Worm (Caenorhabditis elegans): ENCODE measurements around the gene smex-1.

Gene smex-1

ce11 chrV:8295866-8296265 lies at the start of gene smex-1:
Gene smex-1 (minus strand): TSS chrV:8295966.
- TF ChIP-seq F55B11.4 (tag; optimal IDR thresholded peaks at IDR 0.05; ENCODE audit: borderline replicate concordance, insufficient read depth) = no peak
- no peak for TF ChIP-seq F52B5.7 (tag; optimal IDR thresholded peaks at IDR 0.05)
- no peak for TF ChIP-seq ekl-4 (GFP tag; IDR thresholded peaks at IDR 0.05)
- no peak for TF ChIP-seq Y56A3A.18 (GFP tag; IDR thresholded peaks at IDR 0.05)

- TF ChIP-seq T07F8.4 (tag; optimal IDR thresholded peaks at IDR 0.05) = no peak
- no peak for TF ChIP-seq nhr-90 (tag; optimal IDR thresholded peaks at IDR 0.05)
- TF ChIP-seq ztf-26 (tag; optimal IDR thresholded peaks at IDR 0.05) = no peak
- TF ChIP-seq aptf-2 (GFP tag; conservative IDR thresholded peaks at IDR 0.05) = no peak
These were observed 49.7 kb upstream of the smex-1 start, which contains the start of gene C08D8.1 for ce11 chrV:8345436-8345835. Gene C08D8.1 (plus strand): TSS chrV:8345759.

- TF ChIP-seq hrde-1 (tag; optimal IDR thresholded peaks at IDR 0.05; ENCODE audit: borderline replicate concordance) (no peak), Y53G8AR.9 (GFP tag; conservative IDR thresholded peaks at IDR 0.05) (no peak), lin-54 (GFP tag; optimal IDR thresholded peaks at IDR 0.05) (no peak), ekl-4 (GFP tag; IDR thresholded peaks at IDR 0.05) (no peak), cebp-2 (GFP tag; IDR thresholded peaks at IDR 0.05) (no peak), pha-4 (tag; optimal IDR thresholded peaks at IDR 0.05) (no peak), F39B2.1 (GFP tag; IDR thresholded peaks at IDR 0.05) (no peak), tlf-1 (GFP tag; optimal IDR thresholded peaks at IDR 0.05) (no peak), let-607 (tag; optimal IDR thresholded peaks at IDR 0.05) (no peak), let-526 (GFP tag; IDR thresholded peaks at IDR 0.05) (no peak), ceh-100 (GFP tag; IDR thresholded peaks at IDR 0.05) (no peak), lir-1 (GFP tag; conservative IDR thresholded peaks at IDR 0.05) (no peak), pbrm-1 (GFP tag; IDR thresholded peaks at IDR 0.05) (no peak), nhr-80 (tag; optimal IDR thresholded peaks at IDR 0.05) (no peak), ceh-40 (GFP tag; IDR thresholded peaks at IDR 0.05) (no peak), snpc-1.1 (tag; optimal IDR thresholded peaks at IDR 0.05; ENCODE audit: insufficient read depth) (no peak), attf-6 (GFP tag; IDR thresholded peaks at IDR 0.05) (no peak), nhr-120 (GFP tag; IDR thresholded peaks at IDR 0.05) (no peak), nfya-1 (tag; optimal IDR thresholded peaks at IDR 0.05; ENCODE audit: borderline replicate concordance, insufficient read depth) (no peak)
These were observed 46.6 kb upstream of the smex-1 start for ce11 chrV:8342416-8342815.

ce11 chrV:8340924-8341323 lies 45.2 kb upstream of the smex-1 start, which contains the start of gene C08D8.7:
Gene C08D8.7 (plus strand): TSS chrV:8341224.
- TF ChIP-seq aptf-2 (GFP tag; conservative IDR thresholded peaks at IDR 0.05) = 0 out of 2 replicates have a peak, but pooled peaks have one; percentile 48

ce11 chrV:8335620-8336019 lies 39.9 kb upstream of the smex-1 start:
- no peak for TF ChIP-seq nhr-27 (tag; optimal IDR thresholded peaks at IDR 0.05)
- peak; percentile 51; the same call in 1 of the 2 replicates for TF ChIP-seq cebp-1 (GFP tag; IDR thresholded peaks at IDR 0.05)
- peak; percentile 78 for TF ChIP-seq cebp-1 (tag; optimal IDR thresholded peaks at IDR 0.05)

ce11 chrV:8334360-8334759 lies 38.6 kb upstream of the smex-1 start, which contains the start of gene tmd-2:
Gene tmd-2 (plus strand): TSS chrV:8334660.
- no peak for TF ChIP-seq lin-26 (GFP tag; IDR thresholded peaks at IDR 0.05)
- TF ChIP-seq ztf-25 (GFP tag; IDR thresholded peaks at IDR 0.05) = no peak
- no peak for TF ChIP-seq sdz-38 (tag; optimal IDR thresholded peaks at IDR 0.05)
- TF ChIP-seq ztf-28 (GFP tag; IDR thresholded peaks at IDR 0.05) = no peak
- no peak for TF ChIP-seq B0035.1 (tag; optimal IDR thresholded peaks at IDR 0.05)
- TF ChIP-seq die-1 (tag; optimal IDR thresholded peaks at IDR 0.05) = no peak
- TF ChIP-seq attf-6 (GFP tag; IDR thresholded peaks at IDR 0.05) = no peak
- TF ChIP-seq ceh-58 (GFP tag; IDR thresholded peaks at IDR 0.05) = no peak
- no peak for TF ChIP-seq ccch-3 (GFP tag; optimal IDR thresholded peaks at IDR 0.05)
- no peak for TF ChIP-seq mcd-1 (GFP tag; IDR thresholded peaks at IDR 0.05)

All from whole organism, young adult.